Fruit fly (Drosophila melanogaster): Measurements from ENCODE around the gene OXA1L.

Gene OXA1L

dm6 chr3L:10857515-10858023, 28.7 kb downstream of the OXA1L start (continued):
- peak; percentile 20 for TF ChIP-seq CG4328 (GFP tag; optimal IDR thresholded peaks at IDR 0.05)
- TF ChIP-seq jumu (GFP tag; optimal IDR thresholded peaks at IDR 0.05) = no peak
- peak; percentile 31 for TF ChIP-seq gsb-n (tag; optimal IDR thresholded peaks at IDR 0.05)
- TF ChIP-seq CG3726 (GFP tag; IDR thresholded peaks at IDR 0.05) = no peak
- TF ChIP-seq CG6175 (GFP tag; IDR thresholded peaks at IDR 0.05) = peak; percentile 57; the same call in 2 of the 3 replicates
- TF ChIP-seq hkb (optimal IDR thresholded peaks at IDR 0.05) = no peak
- peak; percentile 47; the same call in 1 of the 2 replicates for TF ChIP-seq hkb (GFP tag; IDR thresholded peaks at IDR 0.05)
- peak; percentile 60 for TF ChIP-seq CG2875 (GFP tag; optimal IDR thresholded peaks at IDR 0.05)
- TF ChIP-seq CG8765 (GFP tag; IDR thresholded peaks at IDR 0.05) = no peak
- no peak for TF ChIP-seq ac (GFP tag; optimal IDR thresholded peaks at IDR 0.05)
- TF ChIP-seq phol (tag; optimal IDR thresholded peaks at IDR 0.05) = no peak
- no peak for TF ChIP-seq Sox102F (GFP tag; optimal IDR thresholded peaks at IDR 0.05)
- TF ChIP-seq wdn (GFP tag; IDR thresholded peaks at IDR 0.05) = peak; percentile 49; the same call in 1 of the 2 replicates
- peak; percentile 44 for TF ChIP-seq fd64A (GFP tag; optimal IDR thresholded peaks at IDR 0.05)
- TF ChIP-seq CG33213 (GFP tag; optimal IDR thresholded peaks at IDR 0.05) = peak; percentile 55
- TF ChIP-seq D (optimal IDR thresholded peaks at IDR 0.05) = peak; percentile 39
- TF ChIP-seq D (GFP tag; optimal IDR thresholded peaks at IDR 0.05) = peak; percentile 18
- TF ChIP-seq Scr (GFP tag; IDR thresholded peaks at IDR 0.05; ENCODE audit: partially characterized antibody) = no peak
- peak; percentile 8 for TF ChIP-seq CG12744 (GFP tag; optimal IDR thresholded peaks at IDR 0.05)
- TF ChIP-seq fu2 (GFP tag; optimal IDR thresholded peaks at IDR 0.05) = no peak
- TF ChIP-seq caup (GFP tag; optimal IDR thresholded peaks at IDR 0.05; ENCODE audit: severe bottlenecking) = peak; percentile 67
- TF ChIP-seq HHEX (GFP tag; optimal IDR thresholded peaks at IDR 0.05) = peak; percentile 21
- TF ChIP-seq otp (GFP tag; IDR thresholded peaks at IDR 0.05) = peak; percentile 82
- TF ChIP-seq CG9876 (GFP tag; optimal IDR thresholded peaks at IDR 0.05) = peak; percentile 17
- no peak for TF ChIP-seq ind (GFP tag; optimal IDR thresholded peaks at IDR 0.05)
- peak; percentile 43 for TF ChIP-seq kah (GFP tag; optimal IDR thresholded peaks at IDR 0.05)
- peak; percentile 46 for TF ChIP-seq CG4707 (GFP tag; optimal IDR thresholded peaks at IDR 0.05)
- no peak for TF ChIP-seq schlank (tag; optimal IDR thresholded peaks at IDR 0.05)
- no peak for TF ChIP-seq bigmax (GFP tag; optimal IDR thresholded peaks at IDR 0.05)
- TF ChIP-seq hb (GFP tag; IDR thresholded peaks at IDR 0.05; ENCODE audit: partially characterized antibody) = no peak
- no peak for TF ChIP-seq yki (optimal IDR thresholded peaks at IDR 0.05)
- peak; percentile 79 for TF ChIP-seq rib (GFP tag; IDR thresholded peaks at IDR 0.05)
- no peak for TF ChIP-seq gcm2 (GFP tag; optimal IDR thresholded peaks at IDR 0.05)
- TF ChIP-seq Hr51 (GFP tag; optimal IDR thresholded peaks at IDR 0.05) = peak; percentile 18 to 59
- TF ChIP-seq CG2678 (tag; optimal IDR thresholded peaks at IDR 0.05) = no peak
- peak; percentile 47 for TF ChIP-seq Meics (GFP tag; optimal IDR thresholded peaks at IDR 0.05)
- TF ChIP-seq CG13894 (tag; optimal IDR thresholded peaks at IDR 0.05) = peak; percentile 83
- no peak for TF ChIP-seq CG6654 (GFP tag; optimal IDR thresholded peaks at IDR 0.05)
- TF ChIP-seq CG10209 (GFP tag; optimal IDR thresholded peaks at IDR 0.05) = peak; percentile 31
- TF ChIP-seq chm (GFP tag; IDR thresholded peaks at IDR 0.05) = peak; percentile 98
- no peak for TF ChIP-seq Sin3A (optimal IDR thresholded peaks at IDR 0.05)
- no peak for TF ChIP-seq CG30020 (tag; optimal IDR thresholded peaks at IDR 0.05)
- TF ChIP-seq Bteb2 (GFP tag; optimal IDR thresholded peaks at IDR 0.05) = no peak
- TF ChIP-seq ATbp (GFP tag; optimal IDR thresholded peaks at IDR 0.05) = peak; percentile 20
- TF ChIP-seq GATAe (GFP tag; conservative IDR thresholded peaks at IDR 0.05) = peak; percentile 28; the same call in 1 of the 2 replicates
- TF ChIP-seq Med (GFP tag) = peak; percentile 94
- TF ChIP-seq CG6272 (GFP tag; IDR thresholded peaks at IDR 0.05) = peak; percentile 5; the same call in 1 of the 2 replicates
- TF ChIP-seq nmo (GFP tag; optimal IDR thresholded peaks at IDR 0.05) = no peak
- TF ChIP-seq en (GFP tag; optimal IDR thresholded peaks at IDR 0.05) = no peak
- TF ChIP-seq vnd (GFP tag; IDR thresholded peaks at IDR 0.05; ENCODE audit: partially characterized antibody) = no peak
